Worm (Caenorhabditis elegans) whole organism, L1 larva: ENCODE measurements around the gene gur-3.

Experiments used
- aha-1 ChIP-seq: fragments of 150-350 bp; optimal IDR thresholded peaks from 2 replicates; lab custom pipeline; 2014; ENCODE audit warnings: missing biosample characterization, missing genetic modification characterization
- nhr-11 ChIP-seq: fragments of 150-350 bp; optimal IDR thresholded peaks from 2 replicates; lab custom pipeline; 2014; ENCODE audit warnings: missing biosample characterization, missing genetic modification characterization
- swsn-7 ChIP-seq: sonication (generic microtip); optimal IDR thresholded peaks from 2 replicates; lab custom pipeline; 2016; ENCODE audit warnings: missing genetic modification characterization, missing compliant biosample characterization
- unc-62 ChIP-seq: fragments of 150-350 bp; optimal IDR thresholded peaks from 2 replicates; lab custom pipeline; 2014; ENCODE audit warnings: missing biosample characterization, missing genetic modification reagents, missing genetic modification characterization

- TF ChIP-seq unc-62 (GFP tag; lab: Kevin White, UChicago) (no peak), aha-1 (tag; lab: Kevin White, UChicago) (no peak), nhr-11 (tag; lab: Kevin White, UChicago) (no peak), swsn-7 (no peak)
Observed at ce11 chrX:10443836-10444235, 37.7 kb upstream of the gur-3 start, which contains the start of gene C39B10.3.
